Worm (Caenorhabditis elegans): ENCODE data around the gene Y73C8C.3.

DNA sequence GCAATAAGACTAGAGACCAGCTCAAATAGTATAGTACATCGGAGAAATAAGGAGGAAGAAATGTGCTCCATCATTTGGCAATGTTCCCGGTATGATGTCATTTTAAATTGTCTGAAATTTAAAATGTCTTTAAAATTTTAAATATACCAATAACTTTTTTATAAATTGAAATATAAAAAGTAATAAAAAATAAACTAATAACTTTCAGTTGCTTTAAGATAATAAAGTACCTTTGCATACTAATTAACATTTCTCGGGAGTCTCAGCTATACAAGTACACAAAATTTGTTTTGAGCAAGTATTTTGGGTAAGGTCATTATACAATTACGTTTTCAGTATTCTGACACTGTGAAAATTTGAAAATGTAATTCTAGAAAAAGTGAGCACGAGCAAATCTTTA lies 36.8 kb downstream of the Y73C8C.3 start, which contains the start of gene srab-6:
- TF ChIP-seq aly-2 (tag; optimal IDR thresholded peaks at IDR 0.05) (no peak), sma-9 (GFP tag; optimal IDR thresholded peaks at IDR 0.05) (no peak), sma-9 (tag; optimal IDR thresholded peaks at IDR 0.05) (no peak), elt-3 (tag; optimal IDR thresholded peaks at IDR 0.05) (no peak), unc-62 (GFP tag; optimal IDR thresholded peaks at IDR 0.05) (no peak), unc-39 (tag; optimal IDR thresholded peaks at IDR 0.05) (no peak), ztf-11 (tag; optimal IDR thresholded peaks at IDR 0.05) (no peak), elt-1 (tag; optimal IDR thresholded peaks at IDR 0.05) (no peak), blmp-1 (tag; optimal IDR thresholded peaks at IDR 0.05; ENCODE audit: insufficient read depth) (no peak), nhr-237 (tag; optimal IDR thresholded peaks at IDR 0.05) (no peak), R02D3.7 (tag; optimal IDR thresholded peaks at IDR 0.05) (no peak), lsy-2 (tag; optimal IDR thresholded peaks at IDR 0.05) (no peak), fos-1 (tag; optimal IDR thresholded peaks at IDR 0.05) (no peak), lin-39 (tag; optimal IDR thresholded peaks at IDR 0.05) (no peak)

All from whole organism, L2 larva.